Fruit fly (Drosophila melanogaster): ENCODE results near the gene sloth2.

- TF ChIP-seq Ets21C (GFP tag; optimal IDR thresholded peaks at IDR 0.05), result no peak
- TF ChIP-seq Smox (GFP tag; optimal IDR thresholded peaks at IDR 0.05), result no peak
- no peak for TF ChIP-seq CG6276 (GFP tag; optimal IDR thresholded peaks at IDR 0.05)
- TF ChIP-seq ss (GFP tag; optimal IDR thresholded peaks at IDR 0.05), result no peak
- no peak for TF ChIP-seq CG10631 (GFP tag; optimal IDR thresholded peaks at IDR 0.05)
- no peak for TF ChIP-seq CG34406 (GFP tag; optimal IDR thresholded peaks at IDR 0.05)
- no peak for TF ChIP-seq Hr39 (GFP tag; optimal IDR thresholded peaks at IDR 0.05)
- no peak for TF ChIP-seq CG8119 (GFP tag; IDR thresholded peaks at IDR 0.05)
- TF ChIP-seq pdm3 (GFP tag; optimal IDR thresholded peaks at IDR 0.05), result no peak
- TF ChIP-seq Met (GFP tag; optimal IDR thresholded peaks at IDR 0.05), result no peak
- TF ChIP-seq achi (GFP tag; optimal IDR thresholded peaks at IDR 0.05), result no peak
- TF ChIP-seq Hr4 (GFP tag; optimal IDR thresholded peaks at IDR 0.05), result no peak
These were observed 42.6 kb upstream of the sloth2 start, which contains the start of gene Setd3 for dm6 chrX:6968564-6968963.
